Fruit fly (Drosophila melanogaster) whole organism, wandering third instar larva: ENCODE measurements around the gene x16.

Source experiments
- Abd-B ChIP-seq: fragments of >200 bp; optimal IDR thresholded peaks from 2 replicates; lab custom pipeline; 2017; ENCODE audit warnings: missing biosample characterization, missing genetic modification characterization
- CG32264 ChIP-seq: fragments of 200-800 bp; sonication (Bioruptor generic); optimal IDR thresholded peaks from 2 replicates; lab custom pipeline; 2016; ENCODE audit warnings: missing biosample characterization, missing genetic modification characterization
- CrebA ChIP-seq: fragments of 200-800 bp; sonication (Bioruptor generic); optimal IDR thresholded peaks from 2 replicates; lab custom pipeline; 2016; ENCODE audit warnings: missing biosample characterization, mild to moderate bottlenecking, missing genetic modification characterization, borderline replicate concordance
- Dfd ChIP-seq: fragments of >200 bp; optimal IDR thresholded peaks from 2 replicates; lab custom pipeline; 2017; ENCODE audit warnings: missing biosample characterization, missing genetic modification characterization
- Dif ChIP-seq: fragments of 200-275, 200-300 bp; sonication (Bioruptor generic); optimal IDR thresholded peaks from 2 replicates; lab custom pipeline; 2018; ENCODE audit warnings: missing biosample characterization, missing genetic modification characterization; ENCODE audit not compliant: partially characterized antibody
- GATAd ChIP-seq: sonication (Bioruptor generic); optimal IDR thresholded peaks from 2 replicates; lab custom pipeline; 2016; ENCODE audit warnings: missing biosample characterization, missing genetic modification characterization
- HLH106 ChIP-seq: fragments of 200-800 bp; optimal IDR thresholded peaks from 3 replicates; lab custom pipeline; 2019; ENCODE audit warnings: missing biosample characterization, mild to moderate bottlenecking, missing genetic modification characterization, moderate library complexity
- Hnf4 ChIP-seq: fragments of 200-800 bp; sonication (Bioruptor generic); optimal IDR thresholded peaks from 2 replicates; lab custom pipeline; 2016; ENCODE audit warnings: missing biosample characterization, mild to moderate bottlenecking, missing genetic modification characterization
- Hr78 ChIP-seq: fragments of >200 bp; optimal IDR thresholded peaks from 2 replicates; lab custom pipeline; 2017; ENCODE audit warnings: missing biosample characterization, missing genetic modification characterization
- Hr83 ChIP-seq: fragments of 200-300 bp; sonication (Bioruptor generic); optimal IDR thresholded peaks from 2 replicates; lab custom pipeline; 2016; ENCODE audit warnings: missing biosample characterization, mild to moderate bottlenecking, missing genetic modification characterization, moderate library complexity; ENCODE audit not compliant: poor library complexity, severe bottlenecking
- Jra ChIP-seq: sonication (Bioruptor generic); optimal IDR thresholded peaks from 2 replicates; lab custom pipeline; 2016; ENCODE audit warnings: missing biosample characterization, missing genetic modification characterization
- Mio ChIP-seq: sonication (Bioruptor generic); optimal IDR thresholded peaks from 2 replicates; lab custom pipeline; 2016; ENCODE audit warnings: missing biosample characterization, missing genetic modification characterization
- N ChIP-seq: fragments of >200 bp; optimal IDR thresholded peaks from 2 replicates; lab custom pipeline; 2018; ENCODE audit warnings: missing biosample characterization, missing external identifiers, missing genetic modification characterization
- OdsH ChIP-seq: fragments of 200-800 bp; sonication (Bioruptor generic); optimal IDR thresholded peaks from 2 replicates; lab custom pipeline; 2016; ENCODE audit warnings: missing biosample characterization, mild to moderate bottlenecking, missing genetic modification characterization
- Rel ChIP-seq, 2 experiments: fragments of 200-800 bp; sonication (Bioruptor generic) in 1 of 2; optimal IDR thresholded peaks; 2 replicates in 1 of 2; 3 replicates in 1 of 2; lab custom pipeline; 2016 to 2019; ENCODE audit warnings: mild to moderate bottlenecking in 2 of 2, missing biosample characterization in 2 of 2, missing genetic modification characterization in 2 of 2, moderate library complexity in 1 of 2
- Sp1 ChIP-seq: fragments of 200-800 bp; sonication (Bioruptor generic); optimal IDR thresholded peaks from 3 replicates; lab custom pipeline; 2019; ENCODE audit warnings: missing biosample characterization, mild to moderate bottlenecking, missing genetic modification characterization, moderate library complexity
- Vsx2 ChIP-seq: fragments of 200-300, 225-300 bp; sonication (Bioruptor generic); optimal IDR thresholded peaks from 2 replicates; lab custom pipeline; 2018; ENCODE audit warnings: missing biosample characterization, missing genetic modification characterization; ENCODE audit not compliant: partially characterized antibody
- br ChIP-seq: fragments of 200-800 bp; sonication (Bioruptor generic); optimal IDR thresholded peaks from 2 replicates; lab custom pipeline; 2016; ENCODE audit warnings: missing biosample characterization, missing genetic modification characterization
- brk ChIP-seq: fragments of 200-800 bp; sonication (Bioruptor generic); optimal IDR thresholded peaks from 2 replicates; lab custom pipeline; 2016; ENCODE audit warnings: missing biosample characterization, mild to moderate bottlenecking, missing genetic modification characterization
- dmrt93B ChIP-seq: fragments of 200-800 bp; sonication (Bioruptor generic); optimal IDR thresholded peaks from 2 replicates; lab custom pipeline; 2018; ENCODE audit warnings: missing biosample characterization, mild to moderate bottlenecking, missing genetic modification characterization
- dsf ChIP-seq: sonication (Bioruptor generic); optimal IDR thresholded peaks from 2 replicates; lab custom pipeline; 2016; ENCODE audit warnings: missing biosample characterization, missing genetic modification characterization, borderline replicate concordance
- foxo ChIP-seq, 2 experiments: fragments of 200-800 bp; sonication (Bioruptor generic); optimal IDR thresholded peaks; 2 replicates in 1 of 2; 3 replicates in 1 of 2; lab custom pipeline; 2016 to 2017; ENCODE audit warnings: missing biosample characterization in 2 of 2, missing genetic modification characterization in 2 of 2
- fru ChIP-seq: fragments of 200-800 bp; sonication (Bioruptor generic); optimal IDR thresholded peaks from 3 replicates; lab custom pipeline; 2016; ENCODE audit warnings: missing biosample characterization, mild to moderate bottlenecking, missing genetic modification characterization
- h ChIP-seq: fragments of 200-800 bp; sonication (Bioruptor generic); optimal IDR thresholded peaks from 3 replicates; lab custom pipeline; 2016; ENCODE audit warnings: missing biosample characterization, mild to moderate bottlenecking, missing genetic modification characterization
- jim ChIP-seq: fragments of 175-275, 200-325 bp; sonication (Bioruptor generic); optimal IDR thresholded peaks from 2 replicates; lab custom pipeline; 2016; ENCODE audit warnings: missing biosample characterization, mild to moderate bottlenecking, missing genetic modification characterization
- lola ChIP-seq: fragments of >200 bp; optimal IDR thresholded peaks from 2 replicates; lab custom pipeline; 2017; ENCODE audit warnings: missing biosample characterization, missing genetic modification characterization
- pan ChIP-seq: fragments of >200 bp; optimal IDR thresholded peaks from 2 replicates; lab custom pipeline; 2017
- psq ChIP-seq: fragments of 200-800 bp; sonication (Bioruptor generic); optimal IDR thresholded peaks from 3 replicates; lab custom pipeline; 2017; ENCODE audit warnings: missing biosample characterization, mild to moderate bottlenecking, missing genetic modification characterization, moderate library complexity
- rgr ChIP-seq: fragments of 200-800 bp; sonication (Bioruptor generic); optimal IDR thresholded peaks from 3 replicates; lab custom pipeline; 2016; ENCODE audit warnings: missing biosample characterization, mild to moderate bottlenecking, missing genetic modification characterization
- sage ChIP-seq: fragments of 200-800 bp; sonication (Bioruptor generic); optimal IDR thresholded peaks from 2 replicates; lab custom pipeline; 2016; ENCODE audit warnings: missing biosample characterization, mild to moderate bottlenecking, missing genetic modification characterization
- sv ChIP-seq: fragments of 200-800 bp; sonication (Bioruptor generic); optimal IDR thresholded peaks from 3 replicates; lab custom pipeline; 2016; ENCODE audit warnings: missing biosample characterization, missing genetic modification characterization
- tai ChIP-seq: sonication (Bioruptor generic); optimal IDR thresholded peaks from 2 replicates; lab custom pipeline; 2016; ENCODE audit warnings: missing biosample characterization, missing genetic modification characterization
- usp ChIP-seq: fragments of >200 bp; optimal IDR thresholded peaks from 2 replicates; lab custom pipeline; 2017; ENCODE audit warnings: missing biosample characterization, missing genetic modification characterization
- woc ChIP-seq: sonication (Bioruptor generic); optimal IDR thresholded peaks from 2 replicates; lab custom pipeline; 2016; ENCODE audit warnings: missing biosample characterization, mild to moderate bottlenecking, missing genetic modification characterization

Gene x16

DNA sequence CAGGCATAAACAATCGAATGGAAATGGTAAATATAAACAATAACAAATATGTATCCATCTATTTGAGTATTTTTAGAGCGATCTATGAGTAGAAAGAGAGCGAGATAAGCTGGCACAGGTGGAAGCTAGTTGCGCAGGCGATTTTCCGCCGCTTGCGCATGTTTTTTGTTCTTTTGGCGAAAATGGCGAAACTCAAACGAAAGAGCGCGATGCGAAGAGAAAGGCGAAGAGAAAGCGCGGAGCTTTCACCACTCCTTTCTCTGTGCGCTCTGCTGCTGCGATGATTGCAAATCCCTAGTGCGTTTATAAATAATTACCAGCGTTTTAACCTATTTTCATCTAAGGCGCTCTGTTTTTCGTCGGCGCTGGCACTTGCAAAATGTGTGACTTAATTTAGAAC is 21.7 kb upstream of the x16 start:
- TF ChIP-seq CG32264 (no peak), Sp1 (no peak), Dfd (no peak), Hr78 (GFP tag; lab: Kevin White, UChicago) (no peak), foxo (GFP tag; optimal IDR thresholded peaks at IDR 0.05; lab: Kevin White, UChicago) (no peak), Rel (GFP tag; optimal IDR thresholded peaks at IDR 0.05; lab: Kevin White, UChicago) (no peak), Rel (tag; optimal IDR thresholded peaks at IDR 0.05; lab: Kevin White, UChicago) (no peak), woc (no peak), N (GFP tag; lab: Kevin White, UChicago) (no peak), fru (GFP tag; lab: Kevin White, UChicago) (no peak), Mio (no peak), Abd-B (GFP tag; lab: Kevin White, UChicago) (no peak), psq (GFP tag; lab: Kevin White, UChicago) (no peak), usp (GFP tag; lab: Kevin White, UChicago) (no peak), Dif (GFP tag; lab: Kevin White, UChicago) (no peak), br (no peak), brk (no peak), dmrt93B (no peak), sage (no peak), OdsH (no peak)

DNA sequence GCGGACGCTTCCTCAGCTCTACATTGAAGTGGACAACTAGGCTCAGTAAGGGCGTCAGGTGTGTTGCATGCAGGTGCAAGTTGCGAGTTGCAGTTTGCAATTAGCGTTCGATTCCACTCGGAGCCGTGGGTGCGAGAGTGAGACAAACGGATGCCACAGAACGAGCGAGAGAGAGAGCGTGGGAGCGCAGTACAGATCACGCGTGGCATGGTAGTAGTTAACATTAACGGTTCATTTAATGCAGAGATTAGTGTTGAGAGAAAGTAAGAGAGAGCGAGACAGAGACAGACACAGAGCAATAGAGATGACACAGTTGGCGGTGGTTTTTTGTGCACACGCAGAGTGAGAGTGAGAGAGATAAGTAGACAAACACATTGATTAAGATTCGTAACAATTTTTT is 19.7 kb upstream of the x16 start:
- TF ChIP-seq tai (GFP tag; lab: Kevin White, UChicago): no peak
- TF ChIP-seq sv (GFP tag; lab: Kevin White, UChicago): no peak
- no peak for TF ChIP-seq lola (GFP tag; lab: Kevin White, UChicago)
- no peak for TF ChIP-seq woc
- no peak for TF ChIP-seq Hnf4 (GFP tag; lab: Kevin White, UChicago)
- no peak for TF ChIP-seq Sp1
- no peak for TF ChIP-seq foxo (GFP tag; optimal IDR thresholded peaks at IDR 0.05; lab: Kevin White, UChicago)
- TF ChIP-seq OdsH: no peak
- TF ChIP-seq usp (GFP tag; lab: Kevin White, UChicago): no peak
- no peak for TF ChIP-seq rgr (GFP tag; lab: Kevin White, UChicago)
- TF ChIP-seq Hr83 (GFP tag; lab: Kevin White, UChicago): no peak
- TF ChIP-seq dsf (GFP tag; lab: Kevin White, UChicago): no peak
- no peak for TF ChIP-seq Dfd
- TF ChIP-seq, all 38 proteins: peak for 0

DNA sequence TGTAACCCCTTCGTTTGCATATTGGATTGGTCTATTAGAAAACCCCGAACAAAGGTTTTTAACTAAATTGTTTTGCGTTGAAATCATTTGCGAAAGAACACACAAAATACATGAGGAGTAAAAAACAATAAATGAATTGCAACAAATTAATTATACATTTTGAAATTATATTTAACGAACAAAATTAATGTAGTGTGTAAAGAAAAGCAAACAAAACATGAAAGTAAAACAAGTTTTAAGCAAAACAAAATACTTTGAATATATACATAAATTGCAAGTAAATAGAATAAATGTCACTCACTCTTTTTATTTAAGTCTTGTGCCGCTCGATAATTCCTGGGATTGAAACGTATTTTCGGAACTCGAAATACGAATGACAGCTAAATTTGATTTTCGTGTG is 11.8 kb upstream of the x16 start, which contains the start of gene CG43232:
TSS of gene CG43232 (plus strand) at position 301 of the 400 bp plus-strand sequence.
- TF ChIP-seq dsf (GFP tag; lab: Kevin White, UChicago) (no peak), HLH106 (tag; lab: Kevin White, UChicago) (no peak), sv (GFP tag; lab: Kevin White, UChicago) (no peak), brk (no peak), foxo (GFP tag; optimal IDR thresholded peaks at IDR 0.05; lab: Kevin White, UChicago) (no peak), Abd-B (GFP tag; lab: Kevin White, UChicago) (no peak), jim (GFP tag; lab: Kevin White, UChicago) (no peak), Vsx2 (no peak), CrebA (GFP tag; lab: Kevin White, UChicago) (no peak), lola (GFP tag; lab: Kevin White, UChicago) (no peak), OdsH (no peak), Mio (no peak), Hr78 (GFP tag; lab: Kevin White, UChicago) (no peak), h (no peak), woc (no peak), tai (GFP tag; lab: Kevin White, UChicago) (no peak), GATAd (GFP tag; lab: Kevin White, UChicago) (no peak), pan (no peak), Dif (GFP tag; lab: Kevin White, UChicago) (no peak), Hnf4 (GFP tag; lab: Kevin White, UChicago) (no peak)

DNA sequence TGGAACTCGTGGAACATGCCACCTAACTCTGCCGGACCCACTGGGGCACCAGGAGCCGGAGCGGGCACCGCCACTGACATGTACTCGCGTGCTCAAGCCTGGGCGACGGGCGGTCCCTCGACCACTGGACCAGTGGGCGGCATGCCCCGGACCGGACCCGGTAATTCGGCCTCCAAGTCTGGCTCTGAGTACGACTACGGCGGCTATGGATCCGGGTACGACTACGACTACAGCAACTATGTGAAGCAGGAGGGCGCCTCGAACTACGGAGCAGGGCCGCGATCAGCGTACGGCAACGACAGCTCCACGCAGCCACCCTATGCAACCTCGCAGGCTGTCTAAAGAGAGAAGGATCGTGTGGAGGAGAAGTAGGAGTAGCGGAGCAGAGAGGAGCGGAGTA is 5.1 kb upstream of the x16 start:
- no peak for TF ChIP-seq CrebA (GFP tag; lab: Kevin White, UChicago)
- TF ChIP-seq sv (GFP tag; lab: Kevin White, UChicago): no peak
- TF ChIP-seq N (GFP tag; lab: Kevin White, UChicago): no peak
- TF ChIP-seq psq (GFP tag; lab: Kevin White, UChicago): no peak
- TF ChIP-seq Jra (GFP tag; lab: Kevin White, UChicago): no peak
- TF ChIP-seq brk: no peak
- TF ChIP-seq GATAd (GFP tag; lab: Kevin White, UChicago): no peak
- TF ChIP-seq Sp1: no peak
- no peak for TF ChIP-seq Hnf4 (GFP tag; lab: Kevin White, UChicago)
- no peak for TF ChIP-seq Dif (GFP tag; lab: Kevin White, UChicago)
- no peak for TF ChIP-seq Mio
- no peak for TF ChIP-seq dsf (GFP tag; lab: Kevin White, UChicago)
- no peak for TF ChIP-seq jim (GFP tag; lab: Kevin White, UChicago)
- no peak for TF ChIP-seq Dfd
- no peak for TF ChIP-seq fru (GFP tag; lab: Kevin White, UChicago)
